Worm (Caenorhabditis elegans) whole organism, L3 larva: Measurements from ENCODE around the gene Y53G8B.2.

Source experiments
- R02D3.7 ChIP-seq: fragments of 150-350 bp; optimal IDR thresholded peaks from 2 replicates; lab custom pipeline; 2014; ENCODE audit warnings: missing biosample characterization, missing genetic modification characterization
- ZK546.5 ChIP-seq: sonication (generic microtip); optimal IDR thresholded peaks from 2 replicates; lab custom pipeline; 2017; ENCODE audit warnings: missing biosample characterization, missing genetic modification characterization
- aly-2 ChIP-seq: fragments of 150-350 bp; optimal IDR thresholded peaks from 2 replicates; lab custom pipeline; 2014; ENCODE audit warnings: missing biosample characterization, missing genetic modification characterization
- ama-1 ChIP-seq: fragments of 150-350 bp; optimal IDR thresholded peaks from 2 replicates; lab custom pipeline; 2018
- ceh-16 ChIP-seq: sonication (generic microtip); optimal IDR thresholded peaks from 2 replicates; lab custom pipeline; 2017; ENCODE audit warnings: missing biosample characterization, missing genetic modification characterization
- ceh-28 ChIP-seq: fragments of 150-350 bp; optimal IDR thresholded peaks from 2 replicates; lab custom pipeline; 2014; ENCODE audit warnings: missing biosample characterization, missing genetic modification reagents, missing genetic modification characterization
- ceh-82 ChIP-seq: fragments of 150-350 bp; optimal IDR thresholded peaks from 2 replicates; lab custom pipeline; 2014; ENCODE audit warnings: missing biosample characterization, missing genetic modification characterization
- ceh-9 ChIP-seq: sonication (generic microtip); optimal IDR thresholded peaks from 2 replicates; lab custom pipeline; 2018; ENCODE audit warnings: missing biosample characterization, missing genetic modification characterization
- daf-12 ChIP-seq: fragments of 150-350 bp; optimal IDR thresholded peaks from 2 replicates; lab custom pipeline; 2014; ENCODE audit warnings: missing biosample characterization, missing genetic modification reagents, missing genetic modification characterization
- egl-27 ChIP-seq: sonication (generic microtip); optimal IDR thresholded peaks from 4 replicates; lab custom pipeline; 2017; ENCODE audit warnings: missing biosample characterization, missing genetic modification reagents, missing genetic modification characterization
- egl-5 ChIP-seq: fragments of 150-350 bp; optimal IDR thresholded peaks from 2 replicates; lab custom pipeline; 2017; ENCODE audit warnings: missing biosample characterization, missing genetic modification reagents, missing genetic modification characterization, inconsistent platforms
- elt-1 ChIP-seq: fragments of 150-350 bp; optimal IDR thresholded peaks from 2 replicates; lab custom pipeline; 2014; ENCODE audit warnings: missing biosample characterization, missing genetic modification characterization
- elt-2 ChIP-seq: sonication (generic microtip); optimal IDR thresholded peaks from 2 replicates; lab custom pipeline; 2016; ENCODE audit warnings: missing genetic modification reagents, mild to moderate bottlenecking, missing genetic modification characterization, missing compliant biosample characterization
- elt-3 ChIP-seq, 3 experiments: fragments of 150-350 bp in 1 of 3; sonication (generic microtip) in 2 of 3; optimal IDR thresholded peaks; 2 replicates in 2 of 3; 4 replicates in 1 of 3; lab custom pipeline; 2014 to 2017; ENCODE audit warnings: missing biosample characterization in 3 of 3, missing genetic modification characterization in 3 of 3
- eor-1 ChIP-seq, 2 experiments: fragments of 150-350 bp; optimal IDR thresholded peaks; 2 replicates each; lab custom pipeline; 2014 to 2018; ENCODE audit warnings: missing biosample characterization in 2 of 2, missing genetic modification characterization in 2 of 2
- fkh-10 ChIP-seq: sonication (generic microtip); optimal IDR thresholded peaks from 2 replicates; lab custom pipeline; 2017; ENCODE audit warnings: missing biosample characterization, missing genetic modification reagents, missing genetic modification characterization
- fkh-2 ChIP-seq: fragments of 150-350 bp; optimal IDR thresholded peaks from 2 replicates; lab custom pipeline; 2014; ENCODE audit warnings: missing biosample characterization, missing genetic modification reagents, missing genetic modification characterization
- fos-1 ChIP-seq: fragments of 150-350 bp; optimal IDR thresholded peaks from 2 replicates; lab custom pipeline; 2014; ENCODE audit warnings: missing biosample characterization, missing genetic modification characterization
- hmg-11 ChIP-seq: sonication (generic microtip); optimal IDR thresholded peaks from 2 replicates; lab custom pipeline; 2016; ENCODE audit warnings: missing genetic modification characterization, missing compliant biosample characterization
- jun-1 ChIP-seq: fragments of 150-350 bp; optimal IDR thresholded peaks from 2 replicates; lab custom pipeline; 2014; ENCODE audit warnings: missing biosample characterization, missing genetic modification reagents, missing genetic modification characterization
- lin-15B ChIP-seq: fragments of 150-350 bp; optimal IDR thresholded peaks from 2 replicates; lab custom pipeline; 2014; ENCODE audit warnings: missing biosample characterization, missing genetic modification characterization
- lin-39 ChIP-seq: fragments of 150-350 bp; optimal IDR thresholded peaks from 2 replicates; lab custom pipeline; 2018; ENCODE audit warnings: missing biosample characterization, missing genetic modification reagents, missing genetic modification characterization
- lsy-12 ChIP-seq: sonication (generic microtip); optimal IDR thresholded peaks from 2 replicates; lab custom pipeline; 2016; ENCODE audit warnings: mild to moderate bottlenecking, missing genetic modification characterization, missing compliant biosample characterization
- mdl-1 ChIP-seq: fragments of 150-350 bp; optimal IDR thresholded peaks from 2 replicates; lab custom pipeline; 2014; ENCODE audit warnings: missing biosample characterization, missing genetic modification characterization
- mml-1 ChIP-seq: fragments of 150-350 bp; sonication (generic microtip); optimal IDR thresholded peaks from 3 replicates; lab custom pipeline; 2014; ENCODE audit warnings: missing biosample characterization, missing genetic modification characterization
- nfya-1 ChIP-seq: sonication (generic microtip); optimal IDR thresholded peaks from 2 replicates; lab custom pipeline; 2017; ENCODE audit warnings: missing genetic modification characterization, mild to moderate bottlenecking, missing compliant biosample characterization, antibody characterized with exemption, moderate library complexity; ENCODE audit not compliant: insufficient read depth
- nhr-11 ChIP-seq: fragments of 150-350 bp; optimal IDR thresholded peaks from 2 replicates; lab custom pipeline; 2014; ENCODE audit warnings: missing biosample characterization, missing genetic modification characterization
- nhr-12 ChIP-seq: fragments of 150-350 bp; optimal IDR thresholded peaks from 2 replicates; lab custom pipeline; 2014; ENCODE audit warnings: missing biosample characterization, missing genetic modification characterization
- nhr-23 ChIP-seq: fragments of 150-350 bp; optimal IDR thresholded peaks from 2 replicates; lab custom pipeline; 2014; ENCODE audit warnings: missing biosample characterization, missing genetic modification reagents, missing genetic modification characterization
- nhr-237 ChIP-seq: fragments of 150-350 bp; optimal IDR thresholded peaks from 2 replicates; lab custom pipeline; 2014; ENCODE audit warnings: missing biosample characterization, missing genetic modification characterization
- nhr-25 ChIP-seq: sonication (generic microtip); optimal IDR thresholded peaks from 2 replicates; lab custom pipeline; 2017; ENCODE audit warnings: missing biosample characterization, missing genetic modification characterization
- nhr-28 ChIP-seq: fragments of 150-350 bp; optimal IDR thresholded peaks from 2 replicates; lab custom pipeline; 2014; ENCODE audit warnings: missing biosample characterization, missing genetic modification characterization
- nhr-43 ChIP-seq: sonication (generic microtip); optimal IDR thresholded peaks from 2 replicates; lab custom pipeline; 2016; ENCODE audit warnings: mild to moderate bottlenecking, missing genetic modification characterization, missing compliant biosample characterization; ENCODE audit not compliant: poor library complexity, severe bottlenecking
- nhr-67 ChIP-seq: fragments of 150-350 bp; optimal IDR thresholded peaks from 2 replicates; lab custom pipeline; 2014; ENCODE audit warnings: missing biosample characterization, missing genetic modification characterization
- nhr-76 ChIP-seq: fragments of 150-350 bp; sonication (generic microtip); optimal IDR thresholded peaks from 5 replicates; lab custom pipeline; 2014; ENCODE audit warnings: missing biosample characterization, missing genetic modification characterization
- nhr-77 ChIP-seq: fragments of 150-350 bp; optimal IDR thresholded peaks from 2 replicates; lab custom pipeline; 2014; ENCODE audit warnings: missing biosample characterization, missing genetic modification characterization
- pha-4 ChIP-seq: fragments of 150-350 bp; optimal IDR thresholded peaks from 2 replicates; lab custom pipeline; 2014; ENCODE audit warnings: missing biosample characterization, missing genetic modification reagents, missing genetic modification characterization
- pqm-1 ChIP-seq: fragments of 150-350 bp; optimal IDR thresholded peaks from 2 replicates; lab custom pipeline; 2017; ENCODE audit warnings: missing biosample characterization, missing genetic modification characterization, inconsistent platforms
- sea-2 ChIP-seq: fragments of 150-350 bp; sonication (generic microtip); optimal IDR thresholded peaks from 4 replicates; lab custom pipeline; 2014; ENCODE audit warnings: missing biosample characterization, missing genetic modification reagents, missing genetic modification characterization
- skn-1 ChIP-seq: fragments of 150-350 bp; optimal IDR thresholded peaks from 2 replicates; lab custom pipeline; 2014; ENCODE audit warnings: missing biosample characterization, missing genetic modification characterization
- snpc-4 ChIP-seq: fragments of 150-350 bp; optimal IDR thresholded peaks from 2 replicates; lab custom pipeline; 2014; ENCODE audit warnings: missing biosample characterization, missing genetic modification characterization
- tbx-2 ChIP-seq: sonication (generic microtip); optimal IDR thresholded peaks from 2 replicates; lab custom pipeline; 2016; ENCODE audit warnings: mild to moderate bottlenecking, missing genetic modification characterization, missing compliant biosample characterization
- unc-39 ChIP-seq: sonication (generic microtip); optimal IDR thresholded peaks from 4 replicates; lab custom pipeline; 2017; ENCODE audit warnings: missing biosample characterization, missing genetic modification characterization
- unc-62 ChIP-seq: fragments of 150-350 bp; sonication (generic microtip); optimal IDR thresholded peaks from 4 replicates; lab custom pipeline; 2014; ENCODE audit warnings: missing biosample characterization, missing genetic modification reagents, missing genetic modification characterization
- zag-1 ChIP-seq: fragments of 150-350 bp; optimal IDR thresholded peaks from 2 replicates; lab custom pipeline; 2014; ENCODE audit warnings: missing biosample characterization, missing genetic modification characterization
- ztf-11 ChIP-seq: fragments of 150-350 bp; optimal IDR thresholded peaks from 2 replicates; lab custom pipeline; 2014; ENCODE audit warnings: missing biosample characterization, missing genetic modification characterization
- ztf-4 ChIP-seq: fragments of 150-350 bp; optimal IDR thresholded peaks from 2 replicates; lab custom pipeline; 2014; ENCODE audit warnings: missing biosample characterization, missing genetic modification characterization

The Y53G8B.2 gene

DNA sequence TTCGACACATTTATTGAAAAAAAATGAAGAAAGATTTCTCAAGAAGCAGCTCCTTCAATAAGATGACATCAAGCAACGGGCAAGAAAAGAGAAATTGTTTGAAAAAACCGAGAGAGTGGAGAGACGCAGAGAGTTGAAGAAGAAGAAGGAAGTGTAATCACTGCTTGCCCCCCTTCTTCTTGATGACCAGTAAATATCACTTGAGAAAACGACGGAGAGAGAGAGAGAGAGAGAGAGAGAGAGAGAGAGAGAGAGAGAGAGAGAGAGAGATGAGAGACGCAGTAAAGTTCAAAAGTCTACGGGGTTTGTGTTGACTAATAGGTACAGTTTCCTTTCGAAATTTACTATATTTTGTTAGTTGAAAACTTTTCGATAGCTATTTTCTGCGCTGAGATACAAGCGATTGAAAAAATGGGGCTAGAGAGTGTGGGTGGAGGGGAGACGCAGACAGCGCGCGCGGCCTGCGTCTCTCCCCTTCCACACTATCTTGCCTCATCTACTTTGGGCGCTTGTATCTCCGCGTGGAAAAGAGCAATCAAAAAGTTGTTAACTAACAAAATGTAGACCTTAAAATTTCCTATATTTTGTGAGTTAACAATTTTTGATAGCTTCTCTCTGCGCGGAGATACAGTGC lies 37.8 kb downstream of the Y53G8B.2 start:
- TF ChIP-seq pqm-1 (peak; percentile 21), nhr-77 (tag; lab: Kevin White, UChicago) (no peak), ceh-16 (tag; lab: Kevin White, UChicago) (no peak), nhr-28 (tag; lab: Kevin White, UChicago) (no peak), elt-3 (tag; optimal IDR thresholded peaks at IDR 0.05; lab: Kevin White, UChicago) (no peak), hmg-11 (tag; lab: Kevin White, UChicago) (peak; percentile 39), nhr-67 (tag; lab: Kevin White, UChicago) (no peak), ZK546.5 (no peak), lin-39 (tag; lab: Kevin White, UChicago) (peak; percentile 35), jun-1 (tag; lab: Kevin White, UChicago) (peak; percentile 60), nhr-76 (tag; lab: Kevin White, UChicago) (no peak), unc-62 (GFP tag; lab: Kevin White, UChicago) (no peak), eor-1 (tag; optimal IDR thresholded peaks at IDR 0.05; lab: Kevin White, UChicago) (no peak), nhr-12 (no peak), lin-15B (peak; percentile 20), nhr-237 (tag; lab: Kevin White, UChicago) (no peak), mdl-1 (tag; lab: Kevin White, UChicago) (no peak), fkh-10 (GFP tag; lab: Kevin White, UChicago) (no peak), ceh-9 (tag; lab: Kevin White, UChicago) (no peak), elt-1 (no peak), nhr-11 (tag; lab: Kevin White, UChicago) (no peak), ceh-28 (tag; lab: Kevin White, UChicago) (peak; percentile 61), R02D3.7 (no peak), aly-2 (no peak), egl-5 (tag; lab: Kevin White, UChicago) (no peak), ztf-4 (tag; lab: Kevin White, UChicago) (no peak), mml-1 (no peak), nhr-25 (tag; lab: Kevin White, UChicago) (peak; percentile 5), zag-1 (tag; lab: Kevin White, UChicago) (no peak), fos-1 (tag; lab: Kevin White, UChicago) (no peak), ztf-11 (tag; lab: Kevin White, UChicago) (no peak), sea-2 (GFP tag; lab: Kevin White, UChicago) (no peak), nhr-23 (tag; lab: Kevin White, UChicago) (peak; percentile 70), pha-4 (tag; lab: Kevin White, UChicago) (peak; percentile 86), egl-27 (tag; lab: Kevin White, UChicago) (no peak), elt-2 (tag; lab: Kevin White, UChicago) (peak; percentile 27), snpc-4 (tag; lab: Kevin White, UChicago) (peak; percentile 74), nhr-43 (peak; percentile 61), nfya-1 (peak; percentile 66), skn-1 (tag; lab: Kevin White, UChicago) (no peak), tbx-2 (tag; lab: Kevin White, UChicago) (no peak), lsy-12 (tag; lab: Kevin White, UChicago) (peak; percentile 46), fkh-2 (tag; lab: Kevin White, UChicago) (no peak), unc-39 (no peak), ama-1 (lab: Kevin White, UChicago) (no peak), daf-12 (tag; lab: Kevin White, UChicago) (no peak), ceh-82 (tag; lab: Kevin White, UChicago) (no peak)
